Fruit fly (Drosophila melanogaster): ENCODE data around the gene mEFTs.

dm6 chr2L:17477710-17478109, 23.2 kb downstream of the mEFTs start, which contains the start of gene cass:
- TF ChIP-seq psq (optimal IDR thresholded peaks at IDR 0.05) (no peak), ttk (optimal IDR thresholded peaks at IDR 0.05) (no peak)

Data from Kc167 (cell line).